Fruit fly (Drosophila melanogaster) whole organism, prepupa: Measurements from ENCODE around the gene Nup98-96.

ENCODE experiments used
- Blimp-1 ChIP-seq: fragments of 200-800 bp; sonication (Bioruptor generic); optimal IDR thresholded peaks from 3 replicates; lab custom pipeline; 2017; ENCODE audit warnings: missing biosample characterization, missing genetic modification characterization, mild to moderate bottlenecking, moderate library complexity, missing genetic modification reagents
- CG10669 ChIP-seq: fragments of 200-800 bp; sonication (Bioruptor generic); optimal IDR thresholded peaks from 3 replicates; lab custom pipeline; 2018; ENCODE audit warnings: missing biosample characterization, mild to moderate bottlenecking, missing genetic modification characterization, moderate library complexity
- CG11294 ChIP-seq: fragments of 200-800 bp; sonication (Bioruptor generic); IDR thresholded peaks from 2 replicates; pipeline ENCODE4 v1.3.6; 2022; ENCODE audit warnings: missing biosample characterization, missing genetic modification characterization
- CG11902 ChIP-seq: fragments of 200-800 bp; sonication (Bioruptor generic); optimal IDR thresholded peaks from 3 replicates; lab custom pipeline; 2016; ENCODE audit warnings: missing biosample characterization, missing genetic modification characterization
- CG15336 ChIP-seq: fragments of 200-800 bp; sonication (Bioruptor generic); IDR thresholded peaks from 2 replicates; pipeline ENCODE4 v1.3.6; 2022; ENCODE audit warnings: missing biosample characterization, missing genetic modification characterization
- CG1621 ChIP-seq: fragments of 200-800 bp; sonication (Bioruptor generic); optimal IDR thresholded peaks from 3 replicates; lab custom pipeline; 2018; ENCODE audit warnings: missing biosample characterization, mild to moderate bottlenecking, missing genetic modification characterization
- CG3032 ChIP-seq: fragments of 200-800 bp; optimal IDR thresholded peaks from 2 replicates; lab custom pipeline; 2019; ENCODE audit warnings: missing biosample characterization, mild to moderate bottlenecking, missing genetic modification characterization, moderate library complexity
- CG31627 ChIP-seq: fragments of 200-800 bp; sonication (Bioruptor generic); optimal IDR thresholded peaks from 3 replicates; lab custom pipeline; 2016; ENCODE audit warnings: missing biosample characterization, missing genetic modification characterization
- CG32006 ChIP-seq: fragments of 200-800 bp; sonication (Bioruptor generic); optimal IDR thresholded peaks from 3 replicates; lab custom pipeline; 2017; ENCODE audit warnings: missing biosample characterization, mild to moderate bottlenecking, missing genetic modification characterization
- CG34406 ChIP-seq: fragments of 200-800 bp; sonication (Bioruptor generic); optimal IDR thresholded peaks from 3 replicates; lab custom pipeline; 2016; ENCODE audit warnings: missing biosample characterization, missing genetic modification characterization
- CG6163 ChIP-seq: fragments of 200-800 bp; sonication (Bioruptor generic); IDR thresholded peaks from 3 replicates; pipeline ENCODE4 v1.3.6; 2022; ENCODE audit warnings: missing biosample characterization, missing genetic modification characterization
- CG6792 ChIP-seq: fragments of 200-800 bp; sonication (Bioruptor generic); optimal IDR thresholded peaks from 3 replicates; lab custom pipeline; 2016; ENCODE audit warnings: missing biosample characterization, missing genetic modification characterization
- CG6808 ChIP-seq: fragments of 200-800 bp; sonication (Bioruptor generic); optimal IDR thresholded peaks from 3 replicates; lab custom pipeline; 2017; ENCODE audit warnings: missing biosample characterization, missing genetic modification characterization, mild to moderate bottlenecking, moderate library complexity, missing genetic modification reagents
- CG7368 ChIP-seq: fragments of 200-800 bp; sonication (Bioruptor generic); optimal IDR thresholded peaks from 3 replicates; lab custom pipeline; 2016; ENCODE audit warnings: missing biosample characterization, missing genetic modification characterization
- CG8119 ChIP-seq: fragments of 200-800 bp; sonication (Bioruptor generic); IDR thresholded peaks from 3 replicates; pipeline ENCODE4 v1.3.6; 2022; ENCODE audit warnings: missing biosample characterization, missing genetic modification characterization
- CG8632 ChIP-seq: fragments of 200-800 bp; sonication (Bioruptor generic); optimal IDR thresholded peaks from 3 replicates; lab custom pipeline; 2016; ENCODE audit warnings: missing biosample characterization, missing genetic modification characterization
- CG9139 ChIP-seq: fragments of 200-800 bp; sonication (Bioruptor generic); optimal IDR thresholded peaks from 3 replicates; lab custom pipeline; 2017; ENCODE audit warnings: missing biosample characterization, mild to moderate bottlenecking, missing genetic modification characterization
- Eip75B ChIP-seq: fragments of 200-800 bp; sonication (Bioruptor generic); optimal IDR thresholded peaks from 3 replicates; lab custom pipeline; 2016; ENCODE audit warnings: missing biosample characterization, missing genetic modification characterization
- Eip78C ChIP-seq: fragments of 200-800 bp; sonication (Bioruptor generic); peaks from one replicate; lab custom pipeline; 2016; ENCODE audit warnings: missing biosample characterization, missing genetic modification characterization
- Eip93F ChIP-seq: fragments of 200-800 bp; sonication (Bioruptor generic); optimal IDR thresholded peaks from 2 replicates; lab custom pipeline; 2016; ENCODE audit warnings: missing biosample characterization, mild to moderate bottlenecking, missing genetic modification characterization
- Ets21C ChIP-seq: fragments of 200-800 bp; sonication (Bioruptor generic); optimal IDR thresholded peaks from 3 replicates; lab custom pipeline; 2016; ENCODE audit warnings: missing biosample characterization, missing genetic modification characterization
- Ets96B ChIP-seq: fragments of 200-800 bp; optimal IDR thresholded peaks from 2 replicates; lab custom pipeline; 2019; ENCODE audit warnings: missing biosample characterization, mild to moderate bottlenecking, missing genetic modification characterization, moderate library complexity
- Gug ChIP-seq: fragments of 200-800 bp; sonication (Bioruptor generic); IDR thresholded peaks from 2 replicates; pipeline ENCODE4 v1.3.6; 2022; ENCODE audit warnings: missing biosample characterization, missing genetic modification characterization
- Hr38 ChIP-seq: sonication (Bioruptor generic); optimal IDR thresholded peaks from 2 replicates; lab custom pipeline; 2016; ENCODE audit warnings: missing biosample characterization, missing genetic modification characterization
- Hr39 ChIP-seq: fragments of 200-800 bp; sonication (Bioruptor generic); optimal IDR thresholded peaks from 2 replicates; lab custom pipeline; 2016; ENCODE audit warnings: missing biosample characterization, missing genetic modification characterization
- Hr4 ChIP-seq: fragments of 200-800 bp; sonication (Bioruptor generic); optimal IDR thresholded peaks from 3 replicates; lab custom pipeline; 2016; ENCODE audit warnings: missing biosample characterization, missing genetic modification characterization
- Met ChIP-seq: fragments of 200-800 bp; sonication (Bioruptor generic); optimal IDR thresholded peaks from 3 replicates; lab custom pipeline; 2016; ENCODE audit warnings: missing biosample characterization, missing genetic modification characterization
- Sox102F ChIP-seq: fragments of 200-800 bp; sonication (Bioruptor generic); optimal IDR thresholded peaks from 2 replicates; lab custom pipeline; 2016; ENCODE audit warnings: missing biosample characterization, mild to moderate bottlenecking, missing genetic modification characterization
- Sox14 ChIP-seq: fragments of 200-800 bp; sonication (Bioruptor generic); optimal IDR thresholded peaks from 3 replicates; lab custom pipeline; 2016; ENCODE audit warnings: missing biosample characterization, missing genetic modification characterization
- Sox15 ChIP-seq: fragments of 200-800 bp; sonication (Bioruptor generic); optimal IDR thresholded peaks from 3 replicates; lab custom pipeline; 2016; ENCODE audit warnings: missing biosample characterization, missing genetic modification characterization
- acj6 ChIP-seq: fragments of 200-800 bp; sonication (Bioruptor generic); optimal IDR thresholded peaks from 3 replicates; lab custom pipeline; 2016; ENCODE audit warnings: missing biosample characterization, missing genetic modification characterization
- dac ChIP-seq: fragments of 200-800 bp; sonication (Bioruptor generic); optimal IDR thresholded peaks from 2 replicates; lab custom pipeline; 2017; ENCODE audit warnings: missing biosample characterization, mild to moderate bottlenecking, missing genetic modification characterization
- dsx ChIP-seq: fragments of 200-800 bp; optimal IDR thresholded peaks from 3 replicates; lab custom pipeline; 2019; ENCODE audit warnings: missing biosample characterization, mild to moderate bottlenecking, missing genetic modification characterization, moderate library complexity; ENCODE audit not compliant: poor library complexity, severe bottlenecking
- eg ChIP-seq: fragments of 200-800 bp; sonication (Bioruptor generic); IDR thresholded peaks from 3 replicates; pipeline ENCODE4 v1.3.6; 2022; ENCODE audit warnings: missing biosample characterization, missing genetic modification characterization
- fd59A ChIP-seq: fragments of 200-800 bp; sonication (Bioruptor generic); optimal IDR thresholded peaks from 2 replicates; lab custom pipeline; 2017; ENCODE audit warnings: missing biosample characterization, mild to moderate bottlenecking, missing genetic modification characterization, missing genetic modification reagents
- fd85E ChIP-seq: fragments of 200-800 bp; sonication (Bioruptor generic); optimal IDR thresholded peaks from 3 replicates; lab custom pipeline; 2016; ENCODE audit warnings: missing biosample characterization, missing genetic modification characterization
- fkh ChIP-seq: fragments of 200-800 bp; sonication (Bioruptor generic); optimal IDR thresholded peaks from 3 replicates; lab custom pipeline; 2017; ENCODE audit warnings: missing biosample characterization, mild to moderate bottlenecking, missing genetic modification characterization, moderate library complexity
- spab ChIP-seq: fragments of 200-800 bp; sonication (Bioruptor generic); optimal IDR thresholded peaks from 2 replicates; lab custom pipeline; 2017; ENCODE audit warnings: missing biosample characterization, mild to moderate bottlenecking, missing genetic modification characterization, missing genetic modification reagents
- ss ChIP-seq, 2 experiments: fragments of 200-800 bp; sonication (Bioruptor generic); optimal IDR thresholded peaks; 2 replicates in 1 of 2; 3 replicates in 1 of 2; lab custom pipeline; 2017 to 2018; ENCODE audit warnings: mild to moderate bottlenecking in 2 of 2, missing biosample characterization in 2 of 2, missing genetic modification characterization in 2 of 2, moderate library complexity in 1 of 2
- svp ChIP-seq: fragments of 200-800 bp; sonication (Bioruptor generic); peaks from one replicate; lab custom pipeline; 2016; ENCODE audit warnings: missing biosample characterization, missing genetic modification characterization
- vri ChIP-seq: fragments of 200-800 bp; sonication (Bioruptor generic); optimal IDR thresholded peaks from 3 replicates; lab custom pipeline; 2016; ENCODE audit warnings: missing biosample characterization, mild to moderate bottlenecking, missing genetic modification characterization

Nup98-96 gene

dm6 chr3R:23782456-23783402 lies 1.3 kb upstream of the Nup98-96 start (continued):
- TF ChIP-seq CG7368: peak; percentile 81
- TF ChIP-seq dsx: peak; percentile 85
- peak; percentile 91 for TF ChIP-seq Ets96B (tag; lab: Kevin White, UChicago)
- peak; percentile 91 for TF ChIP-seq Eip75B (GFP tag; lab: Kevin White, UChicago)
- peak; percentile 88 for TF ChIP-seq Gug
- TF ChIP-seq CG8119 (GFP tag; lab: Robert Waterston, UW): peak; percentile 93
- peak; percentile 100 for TF ChIP-seq fkh (GFP tag; lab: Kevin White, UChicago)
- TF ChIP-seq Met: peak; percentile 94
- TF ChIP-seq Sox102F (GFP tag; lab: Kevin White, UChicago): peak; percentile 93
- TF ChIP-seq CG3032 (tag; lab: Kevin White, UChicago): peak; percentile 88
- peak; percentile 88 for TF ChIP-seq Hr39 (GFP tag; lab: Kevin White, UChicago)
- TF ChIP-seq ss (GFP tag; optimal IDR thresholded peaks at IDR 0.05; lab: Kevin White, UChicago): peak; percentile 73 to 82
- TF ChIP-seq acj6 (GFP tag; lab: Kevin White, UChicago): peak; percentile 91
- TF ChIP-seq Eip78C (GFP tag; lab: Kevin White, UChicago): peak; percentile 99
- TF ChIP-seq CG6163 (GFP tag; lab: Robert Waterston, UW): peak; percentile 93
- no peak for TF ChIP-seq Hr38
- peak; percentile 58 for TF ChIP-seq Sox15 (GFP tag; lab: Kevin White, UChicago)
- TF ChIP-seq CG11902 (GFP tag; lab: Kevin White, UChicago): peak; percentile 74
- TF ChIP-seq CG1621: peak; percentile 87
- TF ChIP-seq fd85E (GFP tag; lab: Kevin White, UChicago): peak; percentile 48
- TF ChIP-seq Eip93F (GFP tag; lab: Kevin White, UChicago): peak; percentile 64
- peak; percentile 83 for TF ChIP-seq CG6792
- peak; percentile 94 for TF ChIP-seq eg
- peak; percentile 61 for TF ChIP-seq vri (GFP tag; lab: Kevin White, UChicago)
- peak; percentile 77 for TF ChIP-seq CG6808 (GFP tag; lab: Kevin White, UChicago)
- TF ChIP-seq dac (GFP tag; lab: Kevin White, UChicago): peak; percentile 87
- peak; percentile 93 for TF ChIP-seq Sox14 (GFP tag; lab: Kevin White, UChicago)
- peak; percentile 92 for TF ChIP-seq CG15336 (GFP tag; lab: Robert Waterston, UW)
- TF ChIP-seq fd59A (GFP tag; lab: Kevin White, UChicago): peak; percentile 79
- TF ChIP-seq CG34406 (GFP tag; lab: Kevin White, UChicago): peak; percentile 86
- peak; percentile 68 for TF ChIP-seq CG9139 (GFP tag; lab: Kevin White, UChicago)
- TF ChIP-seq Blimp-1 (GFP tag; lab: Kevin White, UChicago): peak; percentile 90
- peak; percentile 88 for TF ChIP-seq CG31627 (GFP tag; lab: Kevin White, UChicago)
- peak; percentile 95 for TF ChIP-seq svp
- peak; percentile 83 for TF ChIP-seq CG8632 (GFP tag; lab: Kevin White, UChicago)
- peak; percentile 75 for TF ChIP-seq Ets21C (GFP tag; lab: Kevin White, UChicago)
- TF ChIP-seq Hr4 (GFP tag; lab: Kevin White, UChicago): peak; percentile 94
- TF ChIP-seq CG11294: peak; percentile 86
- peak; percentile 82 for TF ChIP-seq spab
- peak; percentile 86 for TF ChIP-seq CG10669

dm6 chr3R:23780757-23781156 lies 664 bp downstream of the Nup98-96 start:
- no peak for TF ChIP-seq CG32006 (GFP tag; lab: Kevin White, UChicago)
- TF ChIP-seq Eip93F (GFP tag; lab: Kevin White, UChicago): no peak
- TF ChIP-seq Sox14 (GFP tag; lab: Kevin White, UChicago): no peak
- TF ChIP-seq Sox15 (GFP tag; lab: Kevin White, UChicago): no peak
- no peak for TF ChIP-seq acj6 (GFP tag; lab: Kevin White, UChicago)
- TF ChIP-seq Eip78C (GFP tag; lab: Kevin White, UChicago): no peak
- TF ChIP-seq Hr38: no peak
- TF ChIP-seq Met: no peak
- no peak for TF ChIP-seq Ets96B (tag; lab: Kevin White, UChicago)
- TF ChIP-seq Gug: no peak
